Worm (Caenorhabditis elegans): ENCODE measurements around the gene K02F3.12.

The K02F3.12 gene

ce11 chrIII:907311-907710, 51.0 kb downstream of the K02F3.12 start, which contains the start of gene F23H11.4:
Gene F23H11.4, minus strand, starts transcription at chrIII:907539.
- TF ChIP-seq madf-8 (GFP tag; conservative IDR thresholded peaks at IDR 0.05): no peak
- no peak for TF ChIP-seq hsf-1 (GFP tag; IDR thresholded peaks at IDR 0.05)
- TF ChIP-seq akir-1 (GFP tag; optimal IDR thresholded peaks at IDR 0.05): no peak
- no peak for TF ChIP-seq nfyb-1 (GFP tag; IDR thresholded peaks at IDR 0.05)
- no peak for TF ChIP-seq attf-3 (GFP tag; conservative IDR thresholded peaks at IDR 0.05)
- TF ChIP-seq unc-130 (GFP tag; optimal IDR thresholded peaks at IDR 0.05): no peak
- no peak for TF ChIP-seq ceh-27 (GFP tag; optimal IDR thresholded peaks at IDR 0.05)
- no peak for TF ChIP-seq B0035.1 (tag; optimal IDR thresholded peaks at IDR 0.05)
- TF ChIP-seq madf-6 (GFP tag; IDR thresholded peaks at IDR 0.05): no peak
- no peak for TF ChIP-seq mxl-1 (tag; optimal IDR thresholded peaks at IDR 0.05)
- no peak for TF ChIP-seq C17E4.6 (GFP tag; IDR thresholded peaks at IDR 0.05)
- TF ChIP-seq ceh-100 (GFP tag; IDR thresholded peaks at IDR 0.05): no peak
- no peak for TF ChIP-seq ceh-58 (GFP tag; IDR thresholded peaks at IDR 0.05)
- no peak for TF ChIP-seq F10E7.11 (tag; optimal IDR thresholded peaks at IDR 0.05)
- no peak for TF ChIP-seq egl-44 (GFP tag; IDR thresholded peaks at IDR 0.05)
- no peak for TF ChIP-seq nfya-2 (GFP tag; IDR thresholded peaks at IDR 0.05)
- TF ChIP-seq somi-1 (GFP tag; optimal IDR thresholded peaks at IDR 0.05): no peak
- no peak for TF ChIP-seq Y56A3A.18 (GFP tag; IDR thresholded peaks at IDR 0.05)
- TF ChIP-seq hrde-1 (tag; optimal IDR thresholded peaks at IDR 0.05; ENCODE audit: borderline replicate concordance): no peak
- TF ChIP-seq chd-7 (tag; optimal IDR thresholded peaks at IDR 0.05): no peak

DNA sequence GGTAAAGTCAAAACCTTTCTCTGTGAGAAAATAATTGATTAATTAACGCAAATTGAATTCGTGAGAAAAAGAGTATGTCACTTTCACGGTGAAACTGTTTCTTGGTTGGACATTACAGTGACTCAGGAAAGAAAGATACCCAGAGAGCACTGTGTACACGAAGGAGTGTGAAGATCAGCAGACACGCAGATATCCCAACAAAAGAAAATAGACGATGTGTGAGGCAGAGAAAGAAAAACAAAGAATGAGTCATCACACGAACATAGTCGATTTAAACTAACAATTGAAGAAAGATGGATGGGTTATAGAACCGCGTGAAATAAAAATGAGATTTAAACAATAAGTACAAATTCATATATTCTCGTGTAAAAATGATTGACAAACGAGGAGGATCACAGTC, 51.6 kb downstream of the K02F3.12 start:
- TF ChIP-seq efl-1 (GFP tag; optimal IDR thresholded peaks at IDR 0.05) (no peak), ceh-58 (GFP tag; IDR thresholded peaks at IDR 0.05) (no peak), F57C9.4 (tag; optimal IDR thresholded peaks at IDR 0.05) (no peak), hmg-1.2 (GFP tag; IDR thresholded peaks at IDR 0.05) (peak; percentile 16; the same call in 1 of the 2 replicates), snpc-1.1 (tag; optimal IDR thresholded peaks at IDR 0.05; ENCODE audit: insufficient read depth) (no peak), bed-1 (GFP tag; IDR thresholded peaks at IDR 0.05) (no peak), cebp-1 (GFP tag; IDR thresholded peaks at IDR 0.05) (no peak), cebp-1 (tag; optimal IDR thresholded peaks at IDR 0.05) (peak; percentile 2), pbrm-1 (GFP tag; IDR thresholded peaks at IDR 0.05) (no peak)

ce11 chrIII:909540-909939, 53.2 kb downstream of the K02F3.12 start, which contains the start of gene crls-1:
Gene crls-1, minus strand, starts transcription at chrIII:909902.
- TF ChIP-seq F37B4.10 (GFP tag; IDR thresholded peaks at IDR 0.05) (no peak), attf-3 (GFP tag; conservative IDR thresholded peaks at IDR 0.05) (no peak), B0261.1 (tag; optimal IDR thresholded peaks at IDR 0.05) (no peak), nfyb-1 (GFP tag; IDR thresholded peaks at IDR 0.05) (0 out of 2 replicates have a peak, but pooled peaks have one; percentile 37), hsf-1 (GFP tag; IDR thresholded peaks at IDR 0.05) (peak; percentile 59; the same call in 1 of the 2 replicates), ZK185.1 (tag; optimal IDR thresholded peaks at IDR 0.05; ENCODE audit: poor library complexity, severe bottlenecking) (no peak), lag-1 (GFP tag; IDR thresholded peaks at IDR 0.05) (no peak), ets-4 (GFP tag; optimal IDR thresholded peaks at IDR 0.05) (no peak), F33H1.4 (GFP tag; IDR thresholded peaks at IDR 0.05) (no peak), B0035.1 (tag; optimal IDR thresholded peaks at IDR 0.05) (no peak), tbp1 (GFP tag; optimal IDR thresholded peaks at IDR 0.05) (no peak), unc-130 (GFP tag; optimal IDR thresholded peaks at IDR 0.05) (no peak), atf-7 (tag; optimal IDR thresholded peaks at IDR 0.05) (no peak), die-1 (tag; optimal IDR thresholded peaks at IDR 0.05) (no peak), ztf-3 (GFP tag; optimal IDR thresholded peaks at IDR 0.05) (no peak), repo-1 (tag; optimal IDR thresholded peaks at IDR 0.05) (peak; percentile 72), ztf-18 (tag; optimal IDR thresholded peaks at IDR 0.05) (no peak), cebp-1 (GFP tag; IDR thresholded peaks at IDR 0.05) (no peak), cebp-1 (tag; optimal IDR thresholded peaks at IDR 0.05) (no peak), ztf-26 (tag; optimal IDR thresholded peaks at IDR 0.05) (no peak), bed-1 (GFP tag; IDR thresholded peaks at IDR 0.05) (no peak), let-526 (GFP tag; IDR thresholded peaks at IDR 0.05) (no peak), ccch-3 (GFP tag; optimal IDR thresholded peaks at IDR 0.05) (no peak), dpl-1 (GFP tag; optimal IDR thresholded peaks at IDR 0.05) (no peak), chd-7 (tag; optimal IDR thresholded peaks at IDR 0.05) (peak; percentile 25), ekl-4 (GFP tag; IDR thresholded peaks at IDR 0.05) (peak; percentile 58; the same call in 1 of the 2 replicates), mcd-1 (GFP tag; IDR thresholded peaks at IDR 0.05) (peak; percentile 29)

All from whole organism, young adult.